Worm (Caenorhabditis elegans) whole organism, L3 larva: ENCODE measurements around the gene R04B3.2.

Experiments
- R02D3.7 ChIP-seq: fragments of 150-350 bp; optimal IDR thresholded peaks from 2 replicates; lab custom pipeline; 2014; ENCODE audit warnings: missing biosample characterization, missing genetic modification characterization
- ZK546.5 ChIP-seq: sonication (generic microtip); optimal IDR thresholded peaks from 2 replicates; lab custom pipeline; 2017; ENCODE audit warnings: missing biosample characterization, missing genetic modification characterization
- aly-2 ChIP-seq: fragments of 150-350 bp; optimal IDR thresholded peaks from 2 replicates; lab custom pipeline; 2014; ENCODE audit warnings: missing biosample characterization, missing genetic modification characterization
- ceh-16 ChIP-seq: sonication (generic microtip); optimal IDR thresholded peaks from 2 replicates; lab custom pipeline; 2017; ENCODE audit warnings: missing biosample characterization, missing genetic modification characterization
- ceh-28 ChIP-seq: fragments of 150-350 bp; optimal IDR thresholded peaks from 2 replicates; lab custom pipeline; 2014; ENCODE audit warnings: missing biosample characterization, missing genetic modification reagents, missing genetic modification characterization
- ceh-82 ChIP-seq: fragments of 150-350 bp; optimal IDR thresholded peaks from 2 replicates; lab custom pipeline; 2014; ENCODE audit warnings: missing biosample characterization, missing genetic modification characterization
- ceh-9 ChIP-seq: sonication (generic microtip); optimal IDR thresholded peaks from 2 replicates; lab custom pipeline; 2018; ENCODE audit warnings: missing biosample characterization, missing genetic modification characterization
- egl-27 ChIP-seq: sonication (generic microtip); optimal IDR thresholded peaks from 4 replicates; lab custom pipeline; 2017; ENCODE audit warnings: missing biosample characterization, missing genetic modification reagents, missing genetic modification characterization
- egl-5 ChIP-seq: fragments of 150-350 bp; optimal IDR thresholded peaks from 2 replicates; lab custom pipeline; 2017; ENCODE audit warnings: missing biosample characterization, missing genetic modification reagents, missing genetic modification characterization, inconsistent platforms
- elt-2 ChIP-seq: sonication (generic microtip); optimal IDR thresholded peaks from 2 replicates; lab custom pipeline; 2016; ENCODE audit warnings: missing genetic modification reagents, mild to moderate bottlenecking, missing genetic modification characterization, missing compliant biosample characterization
- elt-3 ChIP-seq, 3 experiments: fragments of 150-350 bp in 1 of 3; sonication (generic microtip) in 2 of 3; optimal IDR thresholded peaks; 2 replicates in 2 of 3; 4 replicates in 1 of 3; lab custom pipeline; 2014 to 2017; ENCODE audit warnings: missing biosample characterization in 3 of 3, missing genetic modification characterization in 3 of 3
- eor-1 ChIP-seq, 2 experiments: fragments of 150-350 bp; optimal IDR thresholded peaks; 2 replicates each; lab custom pipeline; 2014 to 2018; ENCODE audit warnings: missing biosample characterization in 2 of 2, missing genetic modification characterization in 2 of 2
- fkh-10 ChIP-seq: sonication (generic microtip); optimal IDR thresholded peaks from 2 replicates; lab custom pipeline; 2017; ENCODE audit warnings: missing biosample characterization, missing genetic modification reagents, missing genetic modification characterization
- fkh-2 ChIP-seq: fragments of 150-350 bp; optimal IDR thresholded peaks from 2 replicates; lab custom pipeline; 2014; ENCODE audit warnings: missing biosample characterization, missing genetic modification reagents, missing genetic modification characterization
- fos-1 ChIP-seq: fragments of 150-350 bp; optimal IDR thresholded peaks from 2 replicates; lab custom pipeline; 2014; ENCODE audit warnings: missing biosample characterization, missing genetic modification characterization
- hmg-11 ChIP-seq: sonication (generic microtip); optimal IDR thresholded peaks from 2 replicates; lab custom pipeline; 2016; ENCODE audit warnings: missing genetic modification characterization, missing compliant biosample characterization
- jun-1 ChIP-seq: fragments of 150-350 bp; optimal IDR thresholded peaks from 2 replicates; lab custom pipeline; 2014; ENCODE audit warnings: missing biosample characterization, missing genetic modification reagents, missing genetic modification characterization
- lin-15B ChIP-seq: fragments of 150-350 bp; optimal IDR thresholded peaks from 2 replicates; lab custom pipeline; 2014; ENCODE audit warnings: missing biosample characterization, missing genetic modification characterization
- lsy-12 ChIP-seq: sonication (generic microtip); optimal IDR thresholded peaks from 2 replicates; lab custom pipeline; 2016; ENCODE audit warnings: mild to moderate bottlenecking, missing genetic modification characterization, missing compliant biosample characterization
- mdl-1 ChIP-seq: fragments of 150-350 bp; optimal IDR thresholded peaks from 2 replicates; lab custom pipeline; 2014; ENCODE audit warnings: missing biosample characterization, missing genetic modification characterization
- nfya-1 ChIP-seq: sonication (generic microtip); optimal IDR thresholded peaks from 2 replicates; lab custom pipeline; 2017; ENCODE audit warnings: missing genetic modification characterization, mild to moderate bottlenecking, missing compliant biosample characterization, antibody characterized with exemption, moderate library complexity; ENCODE audit not compliant: insufficient read depth
- nhr-23 ChIP-seq: fragments of 150-350 bp; optimal IDR thresholded peaks from 2 replicates; lab custom pipeline; 2014; ENCODE audit warnings: missing biosample characterization, missing genetic modification reagents, missing genetic modification characterization
- nhr-28 ChIP-seq: fragments of 150-350 bp; optimal IDR thresholded peaks from 2 replicates; lab custom pipeline; 2014; ENCODE audit warnings: missing biosample characterization, missing genetic modification characterization
- nhr-43 ChIP-seq: sonication (generic microtip); optimal IDR thresholded peaks from 2 replicates; lab custom pipeline; 2016; ENCODE audit warnings: mild to moderate bottlenecking, missing genetic modification characterization, missing compliant biosample characterization; ENCODE audit not compliant: poor library complexity, severe bottlenecking
- nhr-67 ChIP-seq: fragments of 150-350 bp; optimal IDR thresholded peaks from 2 replicates; lab custom pipeline; 2014; ENCODE audit warnings: missing biosample characterization, missing genetic modification characterization
- nhr-76 ChIP-seq: fragments of 150-350 bp; sonication (generic microtip); optimal IDR thresholded peaks from 5 replicates; lab custom pipeline; 2014; ENCODE audit warnings: missing biosample characterization, missing genetic modification characterization
- nhr-77 ChIP-seq: fragments of 150-350 bp; optimal IDR thresholded peaks from 2 replicates; lab custom pipeline; 2014; ENCODE audit warnings: missing biosample characterization, missing genetic modification characterization
- pha-4 ChIP-seq: fragments of 150-350 bp; optimal IDR thresholded peaks from 2 replicates; lab custom pipeline; 2014; ENCODE audit warnings: missing biosample characterization, missing genetic modification reagents, missing genetic modification characterization
- pqm-1 ChIP-seq: fragments of 150-350 bp; optimal IDR thresholded peaks from 2 replicates; lab custom pipeline; 2017; ENCODE audit warnings: missing biosample characterization, missing genetic modification characterization, inconsistent platforms
- snpc-4 ChIP-seq: fragments of 150-350 bp; optimal IDR thresholded peaks from 2 replicates; lab custom pipeline; 2014; ENCODE audit warnings: missing biosample characterization, missing genetic modification characterization
- tbx-2 ChIP-seq: sonication (generic microtip); optimal IDR thresholded peaks from 2 replicates; lab custom pipeline; 2016; ENCODE audit warnings: mild to moderate bottlenecking, missing genetic modification characterization, missing compliant biosample characterization
- unc-62 ChIP-seq: fragments of 150-350 bp; sonication (generic microtip); optimal IDR thresholded peaks from 4 replicates; lab custom pipeline; 2014; ENCODE audit warnings: missing biosample characterization, missing genetic modification reagents, missing genetic modification characterization
- ztf-11 ChIP-seq: fragments of 150-350 bp; optimal IDR thresholded peaks from 2 replicates; lab custom pipeline; 2014; ENCODE audit warnings: missing biosample characterization, missing genetic modification characterization

The R04B3.2 gene

DNA sequence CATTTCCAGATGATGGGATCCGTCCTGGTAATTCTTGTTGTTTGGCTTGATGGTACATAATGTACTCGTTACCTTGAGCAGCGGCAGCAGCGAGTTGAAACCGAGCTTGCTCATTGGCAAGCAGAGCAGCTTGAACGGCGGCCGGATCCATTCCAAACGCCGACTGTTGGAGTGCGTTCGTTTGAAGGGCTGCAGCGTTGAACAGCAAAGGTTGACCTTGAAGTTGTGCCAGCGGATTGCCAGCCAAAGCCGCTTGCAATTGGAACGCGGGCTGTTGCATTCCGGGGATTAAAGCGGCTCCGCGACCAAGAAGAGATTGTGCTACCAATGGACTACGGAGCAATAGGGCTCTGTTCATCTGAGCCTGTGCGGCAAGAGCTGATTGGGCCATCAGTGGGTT, 27.3 kb downstream of the R04B3.2 start:
- TF ChIP-seq ceh-28 (tag; lab: Kevin White, UChicago), result no peak
- no peak for TF ChIP-seq ceh-9 (tag; lab: Kevin White, UChicago)
- TF ChIP-seq ceh-82 (tag; lab: Kevin White, UChicago), result no peak
- TF ChIP-seq pqm-1 (tag; lab: Kevin White, UChicago), result no peak
- no peak for TF ChIP-seq nhr-28 (tag; lab: Kevin White, UChicago)
- TF ChIP-seq, all 47 proteins: peak for 0

DNA sequence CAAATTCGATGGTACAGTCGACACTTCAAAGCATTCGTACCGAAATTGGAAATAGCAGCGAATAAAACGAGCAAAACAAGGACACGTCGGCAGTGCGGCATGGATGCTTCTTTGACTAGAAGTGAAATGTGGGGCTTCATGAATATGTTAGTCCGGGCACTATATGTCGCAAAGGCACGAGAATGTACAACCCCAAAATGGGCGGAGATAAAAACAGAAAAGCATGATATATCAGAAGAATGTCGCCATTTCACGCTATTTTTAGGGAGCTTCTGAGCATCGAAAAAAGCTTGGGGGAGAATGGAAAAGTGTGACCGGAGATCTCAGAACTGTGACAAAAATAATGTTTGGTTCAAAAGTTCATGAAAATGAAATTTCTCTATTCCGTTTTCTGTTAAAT, 30.2 kb downstream of the R04B3.2 start, which contains the start of gene T07D1.3:
Gene T07D1.3 (minus strand): TSS at position 101 of the 400 bp plus-strand sequence.
- TF ChIP-seq ztf-11 (no peak), elt-3 (tag; optimal IDR thresholded peaks at IDR 0.05; lab: Kevin White, UChicago) (no peak), elt-2 (no peak), unc-62 (GFP tag; lab: Kevin White, UChicago) (no peak), fkh-2 (tag; lab: Kevin White, UChicago) (no peak), lsy-12 (no peak)

DNA sequence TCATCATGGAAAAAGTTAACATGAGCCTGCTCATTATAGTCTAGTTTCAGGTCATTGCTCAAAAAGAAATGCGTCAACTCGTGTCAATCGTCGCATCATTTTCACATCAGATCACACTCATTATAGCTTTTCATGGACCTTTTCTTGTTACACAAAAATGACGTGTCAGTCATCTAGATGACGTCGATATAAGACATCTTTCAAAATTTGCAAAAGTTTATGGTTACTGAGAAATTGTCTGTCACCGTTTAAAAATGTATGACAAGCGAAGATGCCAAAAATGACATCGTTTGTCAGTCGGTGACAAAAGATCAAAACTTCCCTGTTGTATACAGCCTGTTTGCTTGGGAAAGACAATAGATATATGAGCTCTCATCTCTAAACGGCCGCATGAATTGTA, 32.4 kb downstream of the R04B3.2 start:
- TF ChIP-seq ceh-16 (tag; lab: Kevin White, UChicago) (no peak), fkh-10 (GFP tag; lab: Kevin White, UChicago) (no peak), ceh-82 (tag; lab: Kevin White, UChicago) (no peak), nhr-67 (tag; lab: Kevin White, UChicago) (no peak), ZK546.5 (tag; lab: Kevin White, UChicago) (no peak), mdl-1 (tag; lab: Kevin White, UChicago) (no peak), fos-1 (tag; lab: Kevin White, UChicago) (no peak), egl-5 (tag; lab: Kevin White, UChicago) (no peak), nhr-76 (tag; lab: Kevin White, UChicago) (no peak), lin-15B (tag; lab: Kevin White, UChicago) (no peak)

DNA sequence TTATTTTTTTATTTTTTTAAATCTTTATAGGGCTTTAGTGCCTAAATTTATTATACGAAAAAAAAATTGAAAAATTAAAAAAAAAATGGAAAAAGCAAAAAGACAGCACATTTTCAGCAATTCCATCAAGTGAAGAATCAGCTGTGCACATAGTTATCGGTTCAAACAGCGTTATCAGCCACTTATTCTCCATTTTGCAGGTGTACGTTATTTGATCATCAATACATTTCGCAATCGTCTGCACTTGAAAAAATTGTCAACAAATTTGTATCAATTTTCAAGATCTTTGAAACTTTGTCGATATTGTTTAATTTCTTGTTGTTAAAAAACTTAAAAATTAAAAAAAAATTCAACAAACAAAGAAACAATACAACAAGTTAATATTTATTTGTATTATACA, 33.8 kb downstream of the R04B3.2 start:
- TF ChIP-seq pqm-1 (tag; lab: Kevin White, UChicago) (peak; percentile 40), fos-1 (tag; lab: Kevin White, UChicago) (no peak), nhr-77 (no peak), ceh-16 (tag; lab: Kevin White, UChicago) (no peak), tbx-2 (tag; lab: Kevin White, UChicago) (no peak), nhr-67 (tag; lab: Kevin White, UChicago) (no peak), egl-27 (tag; lab: Kevin White, UChicago) (no peak), nhr-43 (tag; lab: Kevin White, UChicago) (no peak), nhr-76 (tag; lab: Kevin White, UChicago) (no peak), pha-4 (tag; lab: Kevin White, UChicago) (peak; percentile 41), R02D3.7 (tag; lab: Kevin White, UChicago) (no peak), snpc-4 (tag; lab: Kevin White, UChicago) (no peak), elt-2 (peak; percentile 65), jun-1 (no peak), aly-2 (tag; lab: Kevin White, UChicago) (no peak), hmg-11 (tag; lab: Kevin White, UChicago) (no peak), eor-1 (tag; optimal IDR thresholded peaks at IDR 0.05; lab: Kevin White, UChicago) (no peak), nhr-23 (tag; lab: Kevin White, UChicago) (no peak), nfya-1 (tag; lab: Kevin White, UChicago) (no peak), ceh-28 (tag; lab: Kevin White, UChicago) (no peak), nhr-28 (tag; lab: Kevin White, UChicago) (no peak), ceh-82 (tag; lab: Kevin White, UChicago) (no peak), lin-15B (tag; lab: Kevin White, UChicago) (no peak)

DNA sequence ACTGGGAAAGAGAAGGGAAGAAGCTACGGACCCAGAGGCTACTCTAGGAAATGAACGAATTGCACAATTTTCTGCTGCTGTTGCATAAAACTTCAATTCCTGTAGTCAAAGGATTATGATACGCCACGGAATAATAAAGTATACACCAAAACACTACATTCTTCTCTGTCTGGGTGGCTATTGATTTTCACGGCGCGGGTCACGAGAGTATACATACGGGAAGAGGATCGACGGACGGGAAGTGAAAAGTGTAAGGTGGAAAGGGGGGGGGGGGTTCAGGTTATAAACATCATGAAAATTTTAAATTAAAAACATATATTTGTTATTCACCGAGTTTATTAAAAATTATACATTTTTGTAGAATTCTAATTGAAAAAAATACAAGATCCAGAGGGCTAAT, 34.2 kb downstream of the R04B3.2 start:
- TF ChIP-seq ztf-11 (no peak), nfya-1 (tag; lab: Kevin White, UChicago) (peak; percentile 6)
